Worm (Caenorhabditis elegans) whole organism, late embryonic: ENCODE measurements around the gene F48A11.4.

Source experiments
- C38D4.7 ChIP-seq: fragments of 200-800 bp; sonication (Bioruptor generic); optimal IDR thresholded peaks from 2 replicates; lab custom pipeline; 2018; ENCODE audit warnings: mild to moderate bottlenecking, missing genetic modification characterization, moderate library complexity, missing compliant biosample characterization
- F13H6.1 ChIP-seq: sonication (generic microtip); optimal IDR thresholded peaks from 2 replicates; lab custom pipeline; 2016; ENCODE audit warnings: missing genetic modification characterization, missing compliant biosample characterization
- Y22D7AL.16 ChIP-seq: sonication (generic microtip); optimal IDR thresholded peaks from 2 replicates; lab custom pipeline; 2016; ENCODE audit warnings: missing genetic modification characterization, missing compliant biosample characterization
- ahr-1 ChIP-seq: sonication (generic microtip); optimal IDR thresholded peaks from 2 replicates; lab custom pipeline; 2016; ENCODE audit warnings: missing genetic modification characterization, missing compliant biosample characterization
- ama-1 ChIP-seq: fragments of 150-350 bp; optimal IDR thresholded peaks from 2 replicates; lab custom pipeline; 2014
- ceh-24 ChIP-seq: sonication (generic microtip); optimal IDR thresholded peaks from 2 replicates; lab custom pipeline; 2016; ENCODE audit warnings: mild to moderate bottlenecking, missing genetic modification characterization, missing compliant biosample characterization
- ceh-31 ChIP-seq: sonication (generic microtip); optimal IDR thresholded peaks from 2 replicates; lab custom pipeline; 2016; ENCODE audit warnings: missing genetic modification characterization, missing compliant biosample characterization
- ceh-34 ChIP-seq: sonication (generic microtip); optimal IDR thresholded peaks from 2 replicates; lab custom pipeline; 2016; ENCODE audit warnings: mild to moderate bottlenecking, missing genetic modification characterization, missing compliant biosample characterization
- ceh-45 ChIP-seq: fragments of 200-800 bp; sonication (Bioruptor generic); IDR thresholded peaks from 2 replicates; pipeline ENCODE4 v1.3.6; 2022; ENCODE audit warnings: missing genetic modification reagents, missing genetic modification characterization, missing compliant biosample characterization
- ceh-48 ChIP-seq: sonication (generic microtip); optimal IDR thresholded peaks from 2 replicates; lab custom pipeline; 2016; ENCODE audit warnings: missing genetic modification characterization, inconsistent platforms, missing compliant biosample characterization
- ceh-6 ChIP-seq: fragments of 200-800 bp; sonication (Bioruptor generic); optimal IDR thresholded peaks from 2 replicates; lab custom pipeline; 2018; ENCODE audit warnings: mild to moderate bottlenecking, missing genetic modification characterization, missing compliant biosample characterization
- ceh-9 ChIP-seq: sonication (generic microtip); optimal IDR thresholded peaks from 2 replicates; lab custom pipeline; 2016; ENCODE audit warnings: mild to moderate bottlenecking, missing genetic modification characterization, inconsistent platforms, missing compliant biosample characterization
- che-1 ChIP-seq: sonication (generic microtip); optimal IDR thresholded peaks from 2 replicates; lab custom pipeline; 2016; ENCODE audit warnings: mild to moderate bottlenecking, missing genetic modification characterization, missing compliant biosample characterization
- dmd-4 ChIP-seq: sonication (generic microtip); optimal IDR thresholded peaks from 2 replicates; lab custom pipeline; 2016; ENCODE audit warnings: borderline replicate concordance, missing genetic modification characterization, missing compliant biosample characterization
- dve-1 ChIP-seq: sonication (generic microtip); optimal IDR thresholded peaks from 2 replicates; lab custom pipeline; 2017; ENCODE audit warnings: antibody characterized with exemption, mild to moderate bottlenecking, missing genetic modification characterization, missing compliant biosample characterization
- ets-4 ChIP-seq: sonication (generic microtip); optimal IDR thresholded peaks from 2 replicates; lab custom pipeline; 2016; ENCODE audit warnings: missing genetic modification characterization, missing compliant biosample characterization
- eyg-1 ChIP-seq: sonication (generic microtip); optimal IDR thresholded peaks from 2 replicates; lab custom pipeline; 2016; ENCODE audit warnings: missing genotype, missing genetic modification characterization, missing compliant biosample characterization
- fax-1 ChIP-seq: sonication (generic microtip); optimal IDR thresholded peaks from 2 replicates; lab custom pipeline; 2016; ENCODE audit warnings: missing genotype, missing genetic modification characterization, missing compliant biosample characterization
- fkh-6 ChIP-seq: sonication (generic microtip); optimal IDR thresholded peaks from 2 replicates; lab custom pipeline; 2016; ENCODE audit warnings: missing genetic modification characterization, missing compliant biosample characterization
- gmeb-2 ChIP-seq: sonication (generic microtip); optimal IDR thresholded peaks from 2 replicates; lab custom pipeline; 2016; ENCODE audit warnings: missing genetic modification characterization, inconsistent platforms, missing compliant biosample characterization
- hlh-13 ChIP-seq: fragments of 200-800 bp; sonication (Bioruptor generic); optimal IDR thresholded peaks from 2 replicates; lab custom pipeline; 2018; ENCODE audit warnings: mild to moderate bottlenecking, missing genetic modification characterization, missing compliant biosample characterization
- hlh-15 ChIP-seq: sonication (generic microtip); optimal IDR thresholded peaks from 2 replicates; lab custom pipeline; 2016; ENCODE audit warnings: missing genetic modification characterization, missing compliant biosample characterization
- hlh-30 ChIP-seq: sonication (generic microtip); optimal IDR thresholded peaks from 2 replicates; lab custom pipeline; 2017; ENCODE audit warnings: antibody characterized with exemption, missing genetic modification characterization, missing compliant biosample characterization; ENCODE audit not compliant: insufficient read depth
- hlh-8 ChIP-seq: sonication (generic microtip); optimal IDR thresholded peaks from 2 replicates; lab custom pipeline; 2016; ENCODE audit warnings: missing genotype, missing genetic modification characterization, missing compliant biosample characterization
- lim-6 ChIP-seq: sonication (generic microtip); optimal IDR thresholded peaks from 2 replicates; lab custom pipeline; 2016; ENCODE audit warnings: missing genetic modification characterization, missing compliant biosample characterization
- lin-11 ChIP-seq: fragments of 200-800 bp; sonication (Bioruptor generic); optimal IDR thresholded peaks from 2 replicates; lab custom pipeline; 2018; ENCODE audit warnings: mild to moderate bottlenecking, missing genetic modification characterization, missing compliant biosample characterization
- mec-3 ChIP-seq: sonication (generic microtip); optimal IDR thresholded peaks from 2 replicates; lab custom pipeline; 2016; ENCODE audit warnings: borderline replicate concordance, missing genetic modification characterization, missing compliant biosample characterization
- nhr-232 ChIP-seq: sonication (generic microtip); optimal IDR thresholded peaks from 2 replicates; lab custom pipeline; 2016; ENCODE audit warnings: missing genetic modification characterization, missing compliant biosample characterization
- pag-3 ChIP-seq: sonication (generic microtip); optimal IDR thresholded peaks from 2 replicates; lab custom pipeline; 2016; ENCODE audit warnings: missing compliant biosample characterization, missing genetic modification characterization, borderline replicate concordance
- pqm-1 ChIP-seq: sonication (generic microtip); optimal IDR thresholded peaks from 2 replicates; lab custom pipeline; 2016; ENCODE audit warnings: missing genetic modification characterization, missing compliant biosample characterization
- pros-1 ChIP-seq: fragments of 150-350 bp; optimal IDR thresholded peaks from 2 replicates; lab custom pipeline; 2014; ENCODE audit warnings: missing biosample characterization, missing genetic modification reagents, missing genetic modification characterization
- rnt-1 ChIP-seq: sonication (generic microtip); optimal IDR thresholded peaks from 2 replicates; lab custom pipeline; 2016; ENCODE audit warnings: missing genetic modification characterization, missing compliant biosample characterization
- sox-2 ChIP-seq: fragments of 200-800 bp; sonication (Bioruptor generic); IDR thresholded peaks from 2 replicates; pipeline ENCODE4 v1.3.6; 2022; ENCODE audit warnings: missing genetic modification reagents, missing genetic modification characterization, missing compliant biosample characterization
- syd-9 ChIP-seq: sonication (generic microtip); optimal IDR thresholded peaks from 2 replicates; lab custom pipeline; 2016; ENCODE audit warnings: mild to moderate bottlenecking, missing genetic modification characterization, moderate library complexity, missing compliant biosample characterization
- tbx-7 ChIP-seq: sonication (generic microtip); optimal IDR thresholded peaks from 2 replicates; lab custom pipeline; 2016; ENCODE audit warnings: missing genotype, missing genetic modification characterization, missing compliant biosample characterization
- ttx-3 ChIP-seq: sonication (generic microtip); optimal IDR thresholded peaks from 2 replicates; lab custom pipeline; 2016; ENCODE audit warnings: missing genetic modification reagents, missing genetic modification characterization, missing compliant biosample characterization
- unc-55 ChIP-seq: sonication (generic microtip); optimal IDR thresholded peaks from 2 replicates; lab custom pipeline; 2017; ENCODE audit warnings: missing biosample characterization, missing genetic modification reagents, missing genetic modification characterization
- ztf-16 ChIP-seq: sonication (generic microtip); optimal IDR thresholded peaks from 2 replicates; lab custom pipeline; 2017; ENCODE audit warnings: missing genetic modification characterization, missing compliant biosample characterization

F48A11.4 gene

ce11 chrII:196685-197084 lies 19.7 kb downstream of the F48A11.4 start, which contains the start of gene chs-2:
Gene chs-2, plus strand, starts transcription at chrII:196985.
- TF ChIP-seq hlh-30 = no peak
- TF ChIP-seq ceh-24 (tag; lab: Kevin White, UChicago) = no peak
- TF ChIP-seq unc-55 (GFP tag; lab: Kevin White, UChicago) = no peak
- TF ChIP-seq Y22D7AL.16 = no peak
- TF ChIP-seq lim-6 (tag; lab: Kevin White, UChicago) = no peak
- no peak for TF ChIP-seq ahr-1 (tag; lab: Kevin White, UChicago)
- TF ChIP-seq ceh-31 = no peak
- TF ChIP-seq ceh-48 (tag; lab: Kevin White, UChicago) = no peak
- TF ChIP-seq rnt-1 (tag; lab: Kevin White, UChicago) = no peak
- no peak for TF ChIP-seq pros-1 (tag; lab: Kevin White, UChicago)
- no peak for TF ChIP-seq fkh-6 (tag; lab: Kevin White, UChicago)
- no peak for TF ChIP-seq dmd-4
- no peak for TF ChIP-seq che-1
- TF ChIP-seq dve-1 (tag; lab: Kevin White, UChicago) = no peak
- TF ChIP-seq eyg-1 (tag; lab: Kevin White, UChicago) = no peak
- no peak for TF ChIP-seq C38D4.7
- TF ChIP-seq ceh-34 (tag; lab: Kevin White, UChicago) = no peak
- no peak for TF ChIP-seq ceh-6 (GFP tag; lab: Kevin White, UChicago)

- TF ChIP-seq sox-2 (GFP tag; lab: Robert Waterston, UW) = no peak
- TF ChIP-seq ztf-16 (tag; lab: Kevin White, UChicago) = no peak
- no peak for TF ChIP-seq ceh-34 (tag; lab: Kevin White, UChicago)
- no peak for TF ChIP-seq ets-4 (tag; lab: Kevin White, UChicago)
- no peak for TF ChIP-seq C38D4.7
- no peak for TF ChIP-seq mec-3 (tag; lab: Kevin White, UChicago)
- no peak for TF ChIP-seq pros-1 (tag; lab: Kevin White, UChicago)
- no peak for TF ChIP-seq fax-1 (tag; lab: Kevin White, UChicago)
- no peak for TF ChIP-seq hlh-8 (tag; lab: Kevin White, UChicago)
- TF ChIP-seq lin-11 (tag; lab: Kevin White, UChicago) = no peak
- no peak for TF ChIP-seq lim-6 (tag; lab: Kevin White, UChicago)
- TF ChIP-seq hlh-15 (tag; lab: Kevin White, UChicago) = no peak
- no peak for TF ChIP-seq pag-3 (tag; lab: Kevin White, UChicago)
- no peak for TF ChIP-seq hlh-30
- no peak for TF ChIP-seq ceh-31
Measured at ce11 chrII:194458-194857, 22.0 kb downstream of the F48A11.4 start, which contains the start of gene abu-11. Gene abu-11, minus strand, starts transcription at chrII:194558.

- TF ChIP-seq syd-9 (tag; lab: Kevin White, UChicago) (no peak), gmeb-2 (tag; lab: Kevin White, UChicago) (no peak), ama-1 (no peak), dmd-4 (no peak), hlh-30 (no peak)
Measured at ce11 chrII:192584-192983, 23.8 kb downstream of the F48A11.4 start.

- TF ChIP-seq pqm-1 (tag; lab: Kevin White, UChicago) (no peak), tbx-7 (tag; lab: Kevin White, UChicago) (no peak), sox-2 (GFP tag; lab: Robert Waterston, UW) (no peak), ttx-3 (tag; lab: Kevin White, UChicago) (no peak), F13H6.1 (tag; lab: Kevin White, UChicago) (no peak), lin-11 (tag; lab: Kevin White, UChicago) (no peak), ceh-45 (GFP tag; lab: Robert Waterston, UW) (no peak), ahr-1 (tag; lab: Kevin White, UChicago) (no peak), eyg-1 (tag; lab: Kevin White, UChicago) (no peak), nhr-232 (no peak), ceh-34 (tag; lab: Kevin White, UChicago) (no peak), ceh-9 (tag; lab: Kevin White, UChicago) (no peak), hlh-30 (no peak), ceh-24 (tag; lab: Kevin White, UChicago) (no peak), hlh-13 (GFP tag; lab: Kevin White, UChicago) (no peak), ceh-6 (GFP tag; lab: Kevin White, UChicago) (no peak)
Measured at ce11 chrII:188967-189366, 27.5 kb downstream of the F48A11.4 start, which contains the start of gene T01D1.5. Gene T01D1.5, minus strand, starts transcription at chrII:189067.
